Fruit fly (Drosophila melanogaster) whole organism, embryonic: ENCODE results near the gene brat.

Experiments used
- Ada2b ChIP-seq: fragments of 200-800 bp; sonication (Bioruptor generic); IDR thresholded peaks from 2 replicates; pipeline ENCODE4 v1.3.6; 2022; ENCODE audit warnings: missing biosample characterization, missing genetic modification characterization
- Antp ChIP-seq: fragments of 200-800 bp; sonication (Bioruptor generic); optimal IDR thresholded peaks from 3 replicates; lab custom pipeline; 2016; ENCODE audit warnings: missing biosample characterization, missing genetic modification characterization
- Asciz ChIP-seq: fragments of 200-800 bp; sonication (Bioruptor generic); optimal IDR thresholded peaks from 2 replicates; lab custom pipeline; 2017; ENCODE audit warnings: missing biosample characterization, mild to moderate bottlenecking, missing genetic modification characterization, missing genetic modification reagents
- Atf3 ChIP-seq: fragments of 200-800 bp; sonication (Bioruptor generic); optimal IDR thresholded peaks from 3 replicates; lab custom pipeline; 2016; ENCODE audit warnings: missing biosample characterization, missing genetic modification characterization
- CG12236 ChIP-seq: fragments of 200-800 bp; sonication (Bioruptor generic); optimal IDR thresholded peaks from 2 replicates; lab custom pipeline; 2016; ENCODE audit warnings: missing biosample characterization, missing genetic modification characterization
- CG12299 ChIP-seq: fragments of 200-800 bp; sonication (Bioruptor generic); optimal IDR thresholded peaks from 2 replicates; lab custom pipeline; 2018; ENCODE audit warnings: missing biosample characterization, mild to moderate bottlenecking, missing genetic modification characterization
- CG1233 ChIP-seq: fragments of 200-800 bp; sonication (Bioruptor generic); optimal IDR thresholded peaks from 4 replicates; lab custom pipeline; 2018; ENCODE audit warnings: missing biosample characterization, mild to moderate bottlenecking, missing genetic modification characterization
- CG12769 ChIP-seq: fragments of 200-800 bp; sonication (Bioruptor generic); optimal IDR thresholded peaks from 2 replicates; lab custom pipeline; 2019; ENCODE audit warnings: missing biosample characterization, mild to moderate bottlenecking, missing genetic modification characterization, moderate library complexity
- CG14014 ChIP-seq: fragments of 200-800 bp; sonication (Bioruptor generic); IDR thresholded peaks from 2 replicates; pipeline ENCODE4 v1.3.6; 2022; ENCODE audit warnings: missing biosample characterization, missing genetic modification characterization
- CG17186 ChIP-seq: fragments of 200-800 bp; sonication (Bioruptor generic); optimal IDR thresholded peaks from 3 replicates; lab custom pipeline; 2017; ENCODE audit warnings: missing biosample characterization, missing genetic modification reagents, missing genetic modification characterization
- CG17359 ChIP-seq: fragments of 200-800 bp; sonication (Bioruptor generic); optimal IDR thresholded peaks from 3 replicates; lab custom pipeline; 2018; ENCODE audit warnings: missing biosample characterization, mild to moderate bottlenecking, missing genetic modification characterization, moderate library complexity
- CG17568 ChIP-seq: fragments of 200-800 bp; sonication (Bioruptor generic); optimal IDR thresholded peaks from 2 replicates; lab custom pipeline; 2018; ENCODE audit warnings: missing biosample characterization, mild to moderate bottlenecking, missing genetic modification characterization, moderate library complexity
- CG17829 ChIP-seq: fragments of 200-800 bp; optimal IDR thresholded peaks from 2 replicates; lab custom pipeline; 2019; ENCODE audit warnings: missing biosample characterization, mild to moderate bottlenecking, missing genetic modification characterization, moderate library complexity
- CG30020 ChIP-seq: fragments of 200-800 bp; optimal IDR thresholded peaks from 2 replicates; lab custom pipeline; 2019; ENCODE audit warnings: missing biosample characterization, mild to moderate bottlenecking, missing genetic modification characterization, moderate library complexity
- CG31224 ChIP-seq: fragments of 200-800 bp; sonication (Bioruptor generic); IDR thresholded peaks from 2 replicates; pipeline ENCODE4 v1.3.6; 2022; ENCODE audit warnings: missing biosample characterization, missing genetic modification characterization
- CG43689 ChIP-seq: fragments of 200-800 bp; sonication (Bioruptor generic); IDR thresholded peaks from 2 replicates; pipeline ENCODE4 v1.3.6; 2022; ENCODE audit warnings: missing biosample characterization, missing genetic modification characterization
- CG4854 ChIP-seq: fragments of 200-800 bp; sonication (Bioruptor generic); optimal IDR thresholded peaks from 2 replicates; lab custom pipeline; 2016; ENCODE audit warnings: missing biosample characterization, missing genetic modification characterization, inconsistent platforms
- CG9727 ChIP-seq: fragments of 200-800 bp; sonication (Bioruptor generic); optimal IDR thresholded peaks from 3 replicates; lab custom pipeline; 2017; ENCODE audit warnings: missing biosample characterization, mild to moderate bottlenecking, missing genetic modification characterization
- CHES-1-like ChIP-seq: fragments of 200-800 bp; sonication (Bioruptor generic); optimal IDR thresholded peaks from 2 replicates; lab custom pipeline; 2016; ENCODE audit warnings: missing biosample characterization, missing genetic modification characterization
- Ets97D ChIP-seq: fragments of 200-800 bp; sonication (Bioruptor generic); optimal IDR thresholded peaks from 3 replicates; lab custom pipeline; 2016; ENCODE audit warnings: missing biosample characterization, missing genetic modification characterization
- Gsc ChIP-seq: fragments of 200-800 bp; sonication (Bioruptor generic); IDR thresholded peaks from 2 replicates; pipeline ENCODE4 v1.3.6; 2022; ENCODE audit warnings: missing biosample characterization, missing genetic modification characterization
- HLHmδ ChIP-seq: fragments of 200-800 bp; sonication (Bioruptor generic); optimal IDR thresholded peaks from 2 replicates; lab custom pipeline; 2018; ENCODE audit warnings: missing biosample characterization, mild to moderate bottlenecking, missing genetic modification characterization, moderate library complexity
- Hmr ChIP-seq: fragments of 200-800 bp; sonication (Bioruptor generic); optimal IDR thresholded peaks from 3 replicates; lab custom pipeline; 2017; ENCODE audit warnings: mild to moderate bottlenecking, missing biosample characterization, missing genetic modification reagents, missing genetic modification characterization
- NC2β ChIP-seq: fragments of 200-800 bp; sonication (Bioruptor generic); optimal IDR thresholded peaks from 2 replicates; lab custom pipeline; 2016; ENCODE audit warnings: missing biosample characterization, missing genetic modification characterization
- NFAT ChIP-seq: fragments of 200-800 bp; sonication (Bioruptor generic); IDR thresholded peaks from 2 replicates; pipeline ENCODE4 v1.3.6; 2022; ENCODE audit warnings: missing biosample characterization, missing genetic modification characterization
- Oaz ChIP-seq: fragments of 200-800 bp; sonication (Bioruptor generic); IDR thresholded peaks from 2 replicates; pipeline ENCODE4 v1.3.6; 2022; ENCODE audit warnings: missing biosample characterization, missing genetic modification characterization
- Ptx1 ChIP-seq: fragments of 200-800 bp; sonication (Bioruptor generic); IDR thresholded peaks from 2 replicates; pipeline ENCODE4 v1.3.6; 2022; ENCODE audit warnings: missing biosample characterization, missing genetic modification characterization
- Side ChIP-seq: fragments of 200-800 bp; sonication (Bioruptor generic); optimal IDR thresholded peaks from 2 replicates; lab custom pipeline; 2016; ENCODE audit warnings: missing biosample characterization, missing genetic modification characterization
- Sry-β ChIP-seq: fragments of 200-800 bp; sonication (Bioruptor generic); optimal IDR thresholded peaks from 2 replicates; lab custom pipeline; 2018; ENCODE audit warnings: missing biosample characterization, mild to moderate bottlenecking, missing genetic modification characterization, moderate library complexity
- ab ChIP-seq: fragments of 200-800 bp; sonication (Bioruptor generic); optimal IDR thresholded peaks from 2 replicates; lab custom pipeline; 2016; ENCODE audit warnings: missing biosample characterization, missing genetic modification characterization
- al ChIP-seq: fragments of 200-800 bp; sonication (Bioruptor generic); IDR thresholded peaks from 2 replicates; pipeline ENCODE4 v1.3.6; 2022; ENCODE audit warnings: missing biosample characterization, missing genetic modification characterization
- bbx ChIP-seq: fragments of 200-800 bp; sonication (Bioruptor generic); IDR thresholded peaks from 2 replicates; pipeline ENCODE4 v1.3.6; 2022; ENCODE audit warnings: missing biosample characterization, missing genetic modification characterization; ENCODE audit not compliant: partially characterized antibody
- bcd ChIP-seq: fragments of 200-800 bp; sonication (Bioruptor generic); optimal IDR thresholded peaks from 2 replicates; lab custom pipeline; 2017; ENCODE audit warnings: missing biosample characterization, mild to moderate bottlenecking, missing genetic modification characterization
- bigmax ChIP-seq: fragments of 200-800 bp; sonication (Bioruptor generic); optimal IDR thresholded peaks from 2 replicates; lab custom pipeline; 2018; ENCODE audit warnings: missing biosample characterization, mild to moderate bottlenecking, missing genetic modification characterization
- cad ChIP-seq: fragments of >200 bp; optimal IDR thresholded peaks from 2 replicates; lab custom pipeline; 2017; ENCODE audit warnings: missing biosample characterization, missing genetic modification characterization
- dm ChIP-seq: fragments of 200-800 bp; sonication (Bioruptor generic); optimal IDR thresholded peaks from 3 replicates; lab custom pipeline; 2016; ENCODE audit warnings: missing biosample characterization, missing genetic modification characterization
- dpn ChIP-seq, 2 experiments: fragments of 200-800 bp; sonication (Bioruptor generic); optimal IDR thresholded peaks; 3 replicates each; lab custom pipeline; 2016; ENCODE audit warnings: missing biosample characterization in 2 of 2, missing genetic modification characterization in 2 of 2
- fd64A ChIP-seq: fragments of 200-800 bp; sonication (Bioruptor generic); optimal IDR thresholded peaks from 3 replicates; lab custom pipeline; 2018; ENCODE audit warnings: missing biosample characterization, mild to moderate bottlenecking, missing genetic modification characterization
- grau ChIP-seq: fragments of 200-800 bp; optimal IDR thresholded peaks from 3 replicates; lab custom pipeline; 2019; ENCODE audit warnings: missing biosample characterization, mild to moderate bottlenecking, missing genetic modification characterization, moderate library complexity
- lmd ChIP-seq: fragments of 200-800 bp; sonication (Bioruptor generic); IDR thresholded peaks from 2 replicates; pipeline ENCODE4 v1.3.6; 2022; ENCODE audit warnings: missing biosample characterization, missing genetic modification characterization
- lola ChIP-seq, 3 experiments: fragments of >200 bp in 2 of 3; fragments of 200-800 bp in 1 of 3; sonication (Bioruptor generic) in 1 of 3; optimal IDR thresholded peaks; 2 replicates each; lab custom pipeline; 2017 to 2019; ENCODE audit warnings: missing biosample characterization in 3 of 3, missing genetic modification characterization in 3 of 3, mild to moderate bottlenecking in 1 of 3, moderate library complexity in 1 of 3
- luna ChIP-seq: fragments of 200-800 bp; sonication (Bioruptor generic); optimal IDR thresholded peaks from 2 replicates; lab custom pipeline; 2016; ENCODE audit warnings: missing biosample characterization, missing genetic modification characterization
- peb ChIP-seq: fragments of 200-800 bp; sonication (Bioruptor generic); IDR thresholded peaks from 2 replicates; pipeline ENCODE4 v1.3.6; 2022; ENCODE audit warnings: missing biosample characterization, missing genetic modification characterization
- pzg ChIP-seq: fragments of 200-800 bp; sonication (Bioruptor generic); optimal IDR thresholded peaks from 3 replicates; lab custom pipeline; 2018; ENCODE audit warnings: missing biosample characterization, mild to moderate bottlenecking, missing genetic modification characterization, moderate library complexity
- sens ChIP-seq: fragments of 200-800 bp; sonication (Bioruptor generic); peaks from one replicate; lab custom pipeline; 2016; ENCODE audit warnings: missing biosample characterization, missing genetic modification characterization
- slp2 ChIP-seq: fragments of 200-800 bp; sonication (Bioruptor generic); optimal IDR thresholded peaks from 2 replicates; lab custom pipeline; 2016; ENCODE audit warnings: missing biosample characterization, missing genetic modification characterization
- sob ChIP-seq: fragments of 200-800 bp; sonication (Bioruptor generic); IDR thresholded peaks from 2 replicates; pipeline ENCODE4 v1.3.6; 2022; ENCODE audit warnings: missing biosample characterization, missing genetic modification characterization
- tx ChIP-seq: fragments of 200-800 bp; sonication (Bioruptor generic); optimal IDR thresholded peaks from 2 replicates; lab custom pipeline; 2016; ENCODE audit warnings: missing biosample characterization, missing genetic modification characterization
- zfh2 ChIP-seq: fragments of 200-800 bp; sonication (Bioruptor generic); optimal IDR thresholded peaks from 2 replicates; lab custom pipeline; 2016; ENCODE audit warnings: missing biosample characterization, missing genetic modification characterization

The brat gene

DNA sequence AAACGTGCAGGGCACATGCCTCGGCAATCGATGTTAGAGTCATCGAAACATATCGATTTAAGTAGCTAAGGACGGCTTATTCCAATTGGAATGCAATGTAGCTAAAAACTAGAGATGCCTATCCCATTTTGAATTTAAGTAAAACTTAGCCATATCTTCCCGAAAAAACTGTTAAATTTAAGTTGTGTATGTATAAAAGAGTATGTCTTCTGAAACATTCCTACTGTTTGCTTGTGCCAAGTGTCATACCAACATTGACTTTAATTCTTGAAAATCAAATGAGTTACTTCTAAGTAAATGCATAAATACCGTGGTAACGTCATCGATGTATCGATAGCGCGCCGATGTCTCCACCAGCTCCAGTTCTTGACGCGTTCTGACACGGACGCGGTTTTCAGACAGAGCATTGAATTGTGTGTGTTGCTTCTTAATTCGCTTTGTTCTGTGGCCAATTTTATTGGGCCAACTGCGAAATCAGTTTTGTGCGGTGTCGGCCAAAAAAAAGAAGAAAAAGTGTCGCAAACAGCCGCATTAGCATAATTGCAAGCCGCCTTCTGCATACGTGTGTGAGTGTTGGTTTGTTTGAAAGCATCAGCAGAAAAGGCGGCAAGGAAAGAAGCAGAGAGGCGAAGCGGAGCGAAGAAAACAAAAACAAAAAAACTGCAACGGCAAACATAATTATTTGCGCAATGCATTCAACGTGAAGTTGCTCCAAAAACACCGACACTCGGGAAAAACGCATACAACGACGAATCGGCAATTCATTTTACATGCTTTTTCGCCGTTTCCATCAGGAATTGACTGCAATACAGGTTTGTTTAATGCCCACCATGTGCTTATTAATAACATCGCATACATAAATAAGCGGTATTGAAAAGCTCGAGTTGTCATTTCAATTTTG lies at the start of gene brat (continued):
- TF ChIP-seq CHES-1-like, result peak; percentile 86
- peak; percentile 24 for TF ChIP-seq CG4854
- no peak for TF ChIP-seq al (GFP tag; lab: Robert Waterston, UW)
- peak; percentile 76 for TF ChIP-seq zfh2 (GFP tag; lab: Kevin White, UChicago)
- peak; percentile 35 to 74 for TF ChIP-seq dpn (GFP tag; optimal IDR thresholded peaks at IDR 0.05; lab: Kevin White, UChicago)
- 0 out of 2 replicates have a peak, but pooled peaks have one; percentile 4 for TF ChIP-seq CG31224 (GFP tag; lab: Robert Waterston, UW)
- peak; percentile 45; the same call in 1 of the 2 replicates for TF ChIP-seq Ptx1 (GFP tag; lab: Robert Waterston, UW)
- peak; percentile 71 for TF ChIP-seq Side
- peak; percentile 44 for TF ChIP-seq luna (GFP tag; lab: Kevin White, UChicago)
- no peak for TF ChIP-seq bigmax
- no peak for TF ChIP-seq CG17359
- TF ChIP-seq peb (GFP tag; lab: Robert Waterston, UW), result peak; percentile 25; the same call in 1 of the 2 replicates
- no peak for TF ChIP-seq HLHmδ (GFP tag; lab: Kevin White, UChicago)
- TF ChIP-seq Atf3 (GFP tag; lab: Kevin White, UChicago), result peak; percentile 44
- peak; percentile 74 for TF ChIP-seq sob (GFP tag; lab: Robert Waterston, UW)
- TF ChIP-seq Hmr (GFP tag; lab: Kevin White, UChicago), result peak; percentile 67
- peak; percentile 94 for TF ChIP-seq dm (GFP tag; lab: Kevin White, UChicago)
- peak; percentile 54 for TF ChIP-seq bcd (GFP tag; lab: Kevin White, UChicago)
- TF ChIP-seq CG1233 (GFP tag; lab: Kevin White, UChicago), result no peak
- peak; percentile 38; the same call in 1 of the 2 replicates for TF ChIP-seq lmd (GFP tag; lab: Robert Waterston, UW)
- peak; percentile 89 for TF ChIP-seq Sry-β
- TF ChIP-seq Gsc (GFP tag; lab: Robert Waterston, UW), result no peak
- TF ChIP-seq lola (GFP tag; optimal IDR thresholded peaks at IDR 0.05; lab: Kevin White, UChicago), result peak in 1 of 3 experiments; percentile 48
- TF ChIP-seq CG17829, result peak; percentile 75
- no peak for TF ChIP-seq Oaz (GFP tag; lab: Robert Waterston, UW)
- no peak for TF ChIP-seq CG12236 (GFP tag; lab: Kevin White, UChicago)
- peak; percentile 58 for TF ChIP-seq CG9727
- peak; percentile 29; the same call in 1 of the 2 replicates for TF ChIP-seq NFAT
- peak; percentile 4 for TF ChIP-seq CG12299 (tag; lab: Kevin White, UChicago)
- peak; percentile 38; the same call in 1 of the 2 replicates for TF ChIP-seq CG14014 (GFP tag; lab: Robert Waterston, UW)
- TF ChIP-seq slp2 (GFP tag; lab: Kevin White, UChicago), result peak; percentile 42
- no peak for TF ChIP-seq fd64A (GFP tag; lab: Kevin White, UChicago)
- TF ChIP-seq ab (GFP tag; lab: Kevin White, UChicago), result no peak
- no peak for TF ChIP-seq CG17568 (GFP tag; lab: Kevin White, UChicago)
- TF ChIP-seq tx, result peak; percentile 45
- peak; percentile 10 for TF ChIP-seq NC2β
- no peak for TF ChIP-seq CG43689
- no peak for TF ChIP-seq CG12769
- no peak for TF ChIP-seq cad (GFP tag; lab: Kevin White, UChicago)
- TF ChIP-seq Ets97D (GFP tag; lab: Kevin White, UChicago), result peak; percentile 56
- TF ChIP-seq sens (GFP tag; lab: Kevin White, UChicago), result peak; percentile 92
- TF ChIP-seq bbx, result peak; percentile 87
- peak; percentile 69 for TF ChIP-seq CG30020 (tag; lab: Kevin White, UChicago)
- peak; percentile 61 for TF ChIP-seq grau
- TF ChIP-seq pzg (GFP tag; lab: Kevin White, UChicago), result peak; percentile 71
- TF ChIP-seq Asciz (GFP tag; lab: Kevin White, UChicago), result no peak
- TF ChIP-seq Antp, result peak; percentile 66
- peak; percentile 46 for TF ChIP-seq CG17186
- peak; percentile 24; the same call in 1 of the 2 replicates for TF ChIP-seq Ada2b (GFP tag; lab: Robert Waterston, UW)
